Worm (Caenorhabditis elegans) whole organism, young adult: ENCODE results near the gene smg-4.

Source experiments
- atf-7 ChIP-seq: sonication (generic microtip); optimal IDR thresholded peaks from 2 replicates; lab custom pipeline; 2017; ENCODE audit warnings: mild to moderate bottlenecking, missing genetic modification characterization, missing compliant biosample characterization
- ceh-58 ChIP-seq: fragments of 200-800 bp; sonication (Bioruptor generic); IDR thresholded peaks from 2 replicates; pipeline ENCODE4 v1.3.6; 2022; ENCODE audit warnings: missing genetic modification characterization, missing compliant biosample characterization
- let-607 ChIP-seq, 2 experiments: fragments of 200-800 bp in 1 of 2; sonication (Bioruptor generic) in 1 of 2; sonication (generic microtip) in 1 of 2; optimal IDR thresholded peaks; 2 replicates each; lab custom pipeline; 2016 to 2018; ENCODE audit warnings: mild to moderate bottlenecking in 2 of 2, missing compliant biosample characterization in 2 of 2, missing genetic modification characterization in 2 of 2, moderate library complexity in 2 of 2, missing genotype in 1 of 2
- tbp1 ChIP-seq: fragments of 200-800 bp; sonication (Bioruptor generic); optimal IDR thresholded peaks from 2 replicates; lab custom pipeline; 2018; ENCODE audit warnings: mild to moderate bottlenecking, missing genetic modification characterization, missing compliant biosample characterization

DNA sequence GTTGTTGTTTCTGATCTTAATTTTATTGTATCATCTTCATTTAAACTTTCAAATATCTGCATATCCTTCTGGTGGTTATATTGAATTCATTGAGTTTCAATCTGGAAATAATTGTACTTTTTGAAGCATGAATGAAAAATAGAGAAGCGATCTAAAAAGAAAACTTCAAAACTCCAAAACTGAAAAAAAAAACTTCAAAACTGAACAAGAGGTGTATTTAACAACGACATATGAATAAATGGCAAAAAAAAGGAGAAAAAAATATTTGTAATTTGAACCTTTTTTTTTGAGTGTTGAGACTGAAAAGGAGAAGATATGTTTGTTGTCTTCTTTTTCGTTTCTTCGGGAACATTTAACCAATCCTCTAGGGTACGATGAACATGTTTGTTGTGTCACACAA, 19.7 kb downstream of the smg-4 start, which contains the start of gene F58E6.11:
- TF ChIP-seq atf-7 (tag; lab: Kevin White, UChicago) (no peak), ceh-58 (GFP tag; lab: Robert Waterston, UW) (no peak), tbp1 (GFP tag; lab: Kevin White, UChicago) (no peak), let-607 (tag; optimal IDR thresholded peaks at IDR 0.05; lab: Kevin White, UChicago) (no peak)
